Worm (Caenorhabditis elegans) whole organism, L3 larva: ENCODE results near the gene sdz-16.
A peak's percentile ranks its signal among the peaks of the same experiment; 100 is the strongest.

Experiments used
- R02D3.7 ChIP-seq: fragments of 150-350 bp; optimal IDR thresholded peaks from 2 replicates; lab custom pipeline; 2014; ENCODE audit warnings: missing biosample characterization, missing genetic modification characterization
- aly-2 ChIP-seq: fragments of 150-350 bp; optimal IDR thresholded peaks from 2 replicates; lab custom pipeline; 2014; ENCODE audit warnings: missing biosample characterization, missing genetic modification characterization
- ceh-82 ChIP-seq: fragments of 150-350 bp; optimal IDR thresholded peaks from 2 replicates; lab custom pipeline; 2014; ENCODE audit warnings: missing biosample characterization, missing genetic modification characterization
- nhr-237 ChIP-seq: fragments of 150-350 bp; optimal IDR thresholded peaks from 2 replicates; lab custom pipeline; 2014; ENCODE audit warnings: missing biosample characterization, missing genetic modification characterization
- nhr-28 ChIP-seq: fragments of 150-350 bp; optimal IDR thresholded peaks from 2 replicates; lab custom pipeline; 2014; ENCODE audit warnings: missing biosample characterization, missing genetic modification characterization
- pha-4 ChIP-seq: fragments of 150-350 bp; optimal IDR thresholded peaks from 2 replicates; lab custom pipeline; 2014; ENCODE audit warnings: missing biosample characterization, missing genetic modification reagents, missing genetic modification characterization
- snpc-4 ChIP-seq: fragments of 150-350 bp; optimal IDR thresholded peaks from 2 replicates; lab custom pipeline; 2014; ENCODE audit warnings: missing biosample characterization, missing genetic modification characterization
- zag-1 ChIP-seq: fragments of 150-350 bp; optimal IDR thresholded peaks from 2 replicates; lab custom pipeline; 2014; ENCODE audit warnings: missing biosample characterization, missing genetic modification characterization

DNA sequence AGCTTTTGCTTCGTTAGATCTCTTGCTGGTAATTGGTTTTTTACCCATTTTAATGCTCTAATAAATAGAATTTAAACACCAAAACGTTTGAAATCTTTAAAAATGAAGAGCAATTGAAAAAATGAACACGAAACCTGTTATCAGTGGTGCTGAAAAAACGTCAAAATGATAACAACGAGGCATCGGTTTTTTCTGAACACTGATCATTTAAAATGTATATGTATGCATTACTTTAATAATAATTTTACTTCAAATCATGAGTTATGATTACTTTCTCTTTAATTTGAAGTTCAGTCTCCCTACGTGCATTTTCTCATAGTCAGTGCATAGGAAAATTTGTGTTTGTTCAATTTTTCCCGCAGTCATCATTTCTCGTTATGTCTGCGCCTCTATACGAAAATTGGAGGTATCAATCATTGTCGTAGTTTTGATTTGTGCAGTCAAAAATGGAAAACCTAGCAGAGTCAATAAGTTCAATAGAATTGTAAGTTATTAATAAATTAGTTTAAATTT lies 5.3 kb downstream of the sdz-16 start, which contains the start of gene F31E9.3:
- TF ChIP-seq nhr-237 (tag; lab: Kevin White, UChicago): no peak
- TF ChIP-seq snpc-4 (tag; lab: Kevin White, UChicago): no peak
- TF ChIP-seq pha-4 (tag; lab: Kevin White, UChicago): peak; percentile 13
- TF ChIP-seq ceh-82 (tag; lab: Kevin White, UChicago): no peak
- TF ChIP-seq nhr-28 (tag; lab: Kevin White, UChicago): no peak
- TF ChIP-seq aly-2 (tag; lab: Kevin White, UChicago): no peak
- no peak for TF ChIP-seq R02D3.7 (tag; lab: Kevin White, UChicago)
- TF ChIP-seq zag-1: no peak
